Fruit fly (Drosophila melanogaster) whole organism, prepupa: ENCODE measurements around the gene Sxl.

ENCODE experiments used
- CG3919 ChIP-seq: fragments of 200-800 bp; sonication (Bioruptor generic); optimal IDR thresholded peaks from 3 replicates; lab custom pipeline; 2016; ENCODE audit warnings: missing biosample characterization, missing genetic modification characterization
- CG6276 ChIP-seq: fragments of 200-800 bp; sonication (Bioruptor generic); optimal IDR thresholded peaks from 2 replicates; lab custom pipeline; 2017; ENCODE audit warnings: missing biosample characterization, mild to moderate bottlenecking, missing genetic modification characterization
- CG6854 ChIP-seq: fragments of 200-800 bp; sonication (Bioruptor generic); optimal IDR thresholded peaks from 2 replicates; lab custom pipeline; 2017; ENCODE audit warnings: missing biosample characterization, mild to moderate bottlenecking, missing genetic modification characterization
- Ets21C ChIP-seq: fragments of 200-800 bp; sonication (Bioruptor generic); optimal IDR thresholded peaks from 3 replicates; lab custom pipeline; 2016; ENCODE audit warnings: missing biosample characterization, missing genetic modification characterization
- Hr4 ChIP-seq: fragments of 200-800 bp; sonication (Bioruptor generic); optimal IDR thresholded peaks from 3 replicates; lab custom pipeline; 2016; ENCODE audit warnings: missing biosample characterization, missing genetic modification characterization
- Sox102F ChIP-seq: fragments of 200-800 bp; sonication (Bioruptor generic); optimal IDR thresholded peaks from 2 replicates; lab custom pipeline; 2016; ENCODE audit warnings: missing biosample characterization, mild to moderate bottlenecking, missing genetic modification characterization
- dsx ChIP-seq: fragments of 200-800 bp; optimal IDR thresholded peaks from 3 replicates; lab custom pipeline; 2019; ENCODE audit warnings: missing biosample characterization, mild to moderate bottlenecking, missing genetic modification characterization, moderate library complexity; ENCODE audit not compliant: poor library complexity, severe bottlenecking
- svp ChIP-seq: fragments of 200-800 bp; sonication (Bioruptor generic); peaks from one replicate; lab custom pipeline; 2016; ENCODE audit warnings: missing biosample characterization, missing genetic modification characterization

- no peak for TF ChIP-seq Sox102F (GFP tag; lab: Kevin White, UChicago)
- TF ChIP-seq CG6276 (GFP tag; lab: Kevin White, UChicago), result no peak
- no peak for TF ChIP-seq CG3919 (GFP tag; lab: Kevin White, UChicago)
- no peak for TF ChIP-seq Hr4
- peak; percentile 11 for TF ChIP-seq svp (GFP tag; lab: Kevin White, UChicago)
- TF ChIP-seq Ets21C (GFP tag; lab: Kevin White, UChicago), result no peak
- peak; percentile 39 for TF ChIP-seq CG6854
- TF ChIP-seq dsx, result peak; percentile 4
Measured at dm6 chrX:7097859-7098303, at the start of gene Sxl.
